Worm (Caenorhabditis elegans) whole organism, L4 larva: Measurements from ENCODE around the gene srd-49.

Experiments used
- ceh-28 ChIP-seq: fragments of 150-350 bp; optimal IDR thresholded peaks from 2 replicates; lab custom pipeline; 2014; ENCODE audit warnings: missing biosample characterization, missing genetic modification reagents, missing genetic modification characterization
- ces-1 ChIP-seq: fragments of 150-350 bp; sonication (generic microtip); optimal IDR thresholded peaks from 4 replicates; lab custom pipeline; 2014; ENCODE audit warnings: missing biosample characterization, missing genetic modification reagents, missing genetic modification characterization
- daf-8 ChIP-seq: fragments of 200-800 bp; sonication (Bioruptor generic); IDR thresholded peaks from 2 replicates; pipeline ENCODE4 v1.3.6; 2022; ENCODE audit warnings: missing genetic modification characterization, missing compliant biosample characterization
- egl-27 ChIP-seq: sonication (generic microtip); optimal IDR thresholded peaks from 3 replicates; lab custom pipeline; 2017; ENCODE audit warnings: missing biosample characterization, missing genetic modification reagents, missing genetic modification characterization
- lsy-2 ChIP-seq, 2 experiments: fragments of 150-350 bp in 1 of 2; sonication (generic microtip) in 1 of 2; optimal IDR thresholded peaks; 2 replicates each; lab custom pipeline; 2014 to 2017; ENCODE audit warnings: missing biosample characterization in 2 of 2, missing genetic modification characterization in 2 of 2
- nhr-10 ChIP-seq: fragments of 150-350 bp; optimal IDR thresholded peaks from 2 replicates; lab custom pipeline; 2014; ENCODE audit warnings: missing biosample characterization, missing genetic modification characterization
- nhr-48 ChIP-seq: sonication (generic microtip); optimal IDR thresholded peaks from 2 replicates; lab custom pipeline; 2016; ENCODE audit warnings: mild to moderate bottlenecking, missing genetic modification characterization, missing compliant biosample characterization
- pqm-1 ChIP-seq: sonication (generic microtip); optimal IDR thresholded peaks from 2 replicates; lab custom pipeline; 2017; ENCODE audit warnings: missing biosample characterization, missing genetic modification characterization
- unc-39 ChIP-seq: sonication (generic microtip); optimal IDR thresholded peaks from 2 replicates; lab custom pipeline; 2017; ENCODE audit warnings: missing biosample characterization, missing genetic modification characterization

ce11 chrV:10145653-10146052 lies 51.2 kb downstream of the srd-49 start, which contains the start of gene C51E3.9:
- no peak for TF ChIP-seq nhr-10 (tag; lab: Kevin White, UChicago)
- TF ChIP-seq pqm-1 (tag; lab: Kevin White, UChicago): no peak
- no peak for TF ChIP-seq daf-8 (GFP tag; lab: Robert Waterston, UW)
- no peak for TF ChIP-seq ceh-28 (tag; lab: Kevin White, UChicago)
- TF ChIP-seq nhr-48: no peak
- no peak for TF ChIP-seq egl-27 (tag; lab: Kevin White, UChicago)
- TF ChIP-seq unc-39 (tag; lab: Kevin White, UChicago): no peak
- no peak for TF ChIP-seq lsy-2 (tag; optimal IDR thresholded peaks at IDR 0.05; lab: Kevin White, UChicago)
- TF ChIP-seq ces-1 (GFP tag; lab: Kevin White, UChicago): no peak
